Worm (Caenorhabditis elegans) whole organism, L4/young adult: ENCODE data around the gene Y39D8A.1.

ENCODE experiments used
- W03F9.2 ChIP-seq: fragments of 150-350 bp; optimal IDR thresholded peaks from 2 replicates; lab custom pipeline; 2014; ENCODE audit warnings: missing biosample characterization, missing genetic modification characterization
- dao-5 ChIP-seq: sonication (generic microtip); optimal IDR thresholded peaks from 2 replicates; lab custom pipeline; 2016; ENCODE audit warnings: missing genotype, missing genetic modification characterization, moderate library complexity, missing compliant biosample characterization
- him-1 ChIP-seq: sonication (generic microtip); optimal IDR thresholded peaks from 2 replicates; lab custom pipeline; 2016; ENCODE audit warnings: missing genotype, missing genetic modification reagents, missing genetic modification characterization, missing compliant biosample characterization

DNA sequence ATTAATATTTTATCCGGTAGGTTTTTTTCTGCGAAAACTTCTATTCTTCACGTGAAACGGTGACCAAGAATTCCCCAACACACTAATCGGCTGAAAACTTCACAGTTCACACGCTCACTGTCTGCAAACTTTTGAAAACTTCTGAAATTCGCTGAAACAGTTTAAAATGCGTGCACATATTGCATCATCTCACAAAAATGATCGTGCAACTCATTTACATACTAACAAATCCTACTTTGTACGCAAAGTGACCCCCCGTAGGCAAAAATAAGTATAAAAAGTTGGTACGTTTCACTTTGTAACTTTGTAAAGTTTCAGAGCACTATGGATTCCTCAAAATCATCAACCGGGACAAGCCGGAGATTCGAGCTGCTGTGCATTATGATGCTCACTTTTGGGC lies 30.1 kb upstream of the Y39D8A.1 start, which contains the start of gene ZK6.6:
- TF ChIP-seq him-1 (tag; lab: Kevin White, UChicago): no peak
- TF ChIP-seq dao-5 (tag; lab: Kevin White, UChicago): no peak
- TF ChIP-seq W03F9.2 (tag; lab: Kevin White, UChicago): no peak
